Fruit fly (Drosophila melanogaster) Kc167 (cell line): ENCODE data around the gene CG43248.

ENCODE experiments used
- insv ChIP-seq: fragments of >200 bp; optimal IDR thresholded peaks from 3 replicates; lab custom pipeline; 2018; ENCODE audit warnings: missing external identifiers
- psq ChIP-seq: fragments of >200 bp; optimal IDR thresholded peaks from 2 replicates; lab custom pipeline; 2017; ENCODE audit warnings: missing external identifiers
- ttk ChIP-seq: sonication (Bioruptor generic); optimal IDR thresholded peaks from 2 replicates; lab custom pipeline; 2017; ENCODE audit warnings: missing external identifiers

dm6 chr3L:15537916-15538581, 6.8 kb upstream of the CG43248 start:
- TF ChIP-seq psq (lab: Kevin White, UChicago) (no peak), insv (lab: Kevin White, UChicago) (no peak), ttk (lab: Kevin White, UChicago) (no peak)
